Fruit fly (Drosophila melanogaster) Kc167 (cell line): ENCODE measurements around the gene PGRP-LE.

ENCODE experiments used
- Myc ChIP-seq: fragments of >200 bp; optimal IDR thresholded peaks from 2 replicates; lab custom pipeline; 2017; ENCODE audit warnings: missing external identifiers
- Sin3A ChIP-seq: fragments of >200 bp; optimal IDR thresholded peaks from 2 replicates; lab custom pipeline; 2018; ENCODE audit warnings: missing external identifiers
- h ChIP-seq: fragments of >200 bp; optimal IDR thresholded peaks from 3 replicates; lab custom pipeline; 2018; ENCODE audit warnings: missing external identifiers
- insv ChIP-seq: fragments of >200 bp; optimal IDR thresholded peaks from 3 replicates; lab custom pipeline; 2018; ENCODE audit warnings: missing external identifiers
- psq ChIP-seq: fragments of >200 bp; optimal IDR thresholded peaks from 2 replicates; lab custom pipeline; 2017; ENCODE audit warnings: missing external identifiers

dm6 chrX:15841346-15841745 is 37.7 kb upstream of the PGRP-LE start:
- TF ChIP-seq h (lab: Kevin White, UChicago) (no peak), insv (lab: Kevin White, UChicago) (no peak), psq (lab: Kevin White, UChicago) (no peak), Sin3A (no peak), Myc (lab: Kevin White, UChicago) (no peak)
